Fruit fly (Drosophila melanogaster): Measurements from ENCODE around the gene spd-2.

dm6 chr3L:16612972-16613371, 18.2 kb upstream of the spd-2 start:
- TF ChIP-seq psq (optimal IDR thresholded peaks at IDR 0.05) (no peak), EcR (GFP tag; optimal IDR thresholded peaks at IDR 0.05) (no peak), usp (GFP tag; optimal IDR thresholded peaks at IDR 0.05) (no peak), pan (optimal IDR thresholded peaks at IDR 0.05) (no peak), CG8478 (optimal IDR thresholded peaks at IDR 0.05) (no peak)

Data from whole organism.